Worm (Caenorhabditis elegans) whole organism, L1 larva: ENCODE data around the gene erd-2.1.

Experiments
- C04F5.9 ChIP-seq: sonication (generic microtip); optimal IDR thresholded peaks from 2 replicates; lab custom pipeline; 2016; ENCODE audit warnings: missing genetic modification characterization, missing compliant biosample characterization
- C34B4.2 ChIP-seq: sonication (generic microtip); optimal IDR thresholded peaks from 2 replicates; lab custom pipeline; 2017; ENCODE audit warnings: mild to moderate bottlenecking, missing genetic modification characterization, missing compliant biosample characterization
- alr-1 ChIP-seq: fragments of 200-800 bp; sonication (Bioruptor generic); optimal IDR thresholded peaks from 2 replicates; lab custom pipeline; 2018; ENCODE audit warnings: borderline replicate concordance, mild to moderate bottlenecking, missing genetic modification characterization, missing compliant biosample characterization
- aly-2 ChIP-seq: fragments of 150-350 bp; optimal IDR thresholded peaks from 2 replicates; lab custom pipeline; 2014; ENCODE audit warnings: missing biosample characterization, missing genetic modification characterization
- blmp-1 ChIP-seq: fragments of 150-350 bp; optimal IDR thresholded peaks from 2 replicates; lab custom pipeline; 2014; ENCODE audit warnings: missing biosample characterization, missing genetic modification characterization
- ceh-63 ChIP-seq: fragments of 200-800 bp; sonication (Bioruptor generic); optimal IDR thresholded peaks from 2 replicates; lab custom pipeline; 2018; ENCODE audit warnings: mild to moderate bottlenecking, missing genetic modification characterization, missing compliant biosample characterization
- ceh-82 ChIP-seq, 3 experiments: fragments of 150-350 bp in 1 of 3; sonication (generic microtip) in 2 of 3; optimal IDR thresholded peaks; 2 replicates each; lab custom pipeline; 2014 to 2017; ENCODE audit warnings: missing biosample characterization in 3 of 3, missing genetic modification characterization in 3 of 3
- dpl-1 ChIP-seq, 3 experiments: fragments of 150-350 bp in 2 of 3; sonication (generic microtip) in 1 of 3; optimal IDR thresholded peaks; 2 replicates each; lab custom pipeline; 2014 to 2017; ENCODE audit warnings: missing biosample characterization in 3 of 3, missing genetic modification characterization in 3 of 3, missing genetic modification reagents in 3 of 3
- efl-1 ChIP-seq, 4 experiments: fragments of 150-350 bp; optimal IDR thresholded peaks in 3 of 4; peaks in 1 of 4; 1 replicate in 1 of 4; 2 replicates in 3 of 4; lab custom pipeline; 2014; ENCODE audit warnings: missing biosample characterization in 2 of 4, missing genetic modification characterization in 2 of 4, missing genetic modification reagents in 2 of 4
- egl-13 ChIP-seq: sonication (generic microtip); optimal IDR thresholded peaks from 2 replicates; lab custom pipeline; 2016; ENCODE audit warnings: missing genotype, missing genetic modification reagents, missing genetic modification characterization, missing compliant biosample characterization
- egl-27 ChIP-seq, 2 experiments: fragments of 150-350 bp in 1 of 2; sonication (generic microtip); optimal IDR thresholded peaks; 3 replicates each; lab custom pipeline; 2017 to 2018; ENCODE audit warnings: missing biosample characterization in 2 of 2, missing genetic modification characterization in 2 of 2, missing genetic modification reagents in 2 of 2
- fkh-10 ChIP-seq: sonication (generic microtip); optimal IDR thresholded peaks from 2 replicates; lab custom pipeline; 2017; ENCODE audit warnings: missing biosample characterization, missing genetic modification reagents, missing genetic modification characterization
- fkh-8 ChIP-seq: sonication (generic microtip); optimal IDR thresholded peaks from 2 replicates; lab custom pipeline; 2016; ENCODE audit warnings: mild to moderate bottlenecking, missing genetic modification characterization, missing compliant biosample characterization
- fos-1 ChIP-seq: fragments of 150-350 bp; optimal IDR thresholded peaks from 2 replicates; lab custom pipeline; 2014; ENCODE audit warnings: missing biosample characterization, missing genetic modification characterization
- grh-1 ChIP-seq: fragments of 200-800 bp; sonication (Bioruptor generic); IDR thresholded peaks from 2 replicates; pipeline ENCODE4 v1.3.6; 2022; ENCODE audit warnings: missing genetic modification reagents, missing genetic modification characterization, missing compliant biosample characterization
- hpl-2 ChIP-seq: fragments of 150-350 bp; optimal IDR thresholded peaks from 2 replicates; lab custom pipeline; 2014; ENCODE audit warnings: missing biosample characterization, missing genetic modification reagents, missing genetic modification characterization
- irx-1 ChIP-seq: sonication (generic microtip); optimal IDR thresholded peaks from 2 replicates; lab custom pipeline; 2016; ENCODE audit warnings: missing genetic modification characterization, missing compliant biosample characterization
- lin-14 ChIP-seq: fragments of 200-800 bp; sonication (Bioruptor generic); optimal IDR thresholded peaks from 2 replicates; lab custom pipeline; 2018; ENCODE audit warnings: mild to moderate bottlenecking, missing genetic modification characterization, moderate library complexity, missing compliant biosample characterization
- lin-15B ChIP-seq: fragments of 150-350 bp; sonication (generic microtip); optimal IDR thresholded peaks from 3 replicates; lab custom pipeline; 2014; ENCODE audit warnings: missing biosample characterization, missing genetic modification characterization
- lin-35 ChIP-seq, 2 experiments: fragments of 150-350 bp; optimal IDR thresholded peaks; 2 replicates each; lab custom pipeline; 2014; ENCODE audit warnings: missing biosample characterization in 2 of 2, missing genetic modification characterization in 2 of 2, missing genetic modification reagents in 2 of 2
- lin-39 ChIP-seq: fragments of 150-350 bp; optimal IDR thresholded peaks from 2 replicates; lab custom pipeline; 2014; ENCODE audit warnings: missing biosample characterization, missing genetic modification reagents, missing genetic modification characterization
- mep-1 ChIP-seq: fragments of 150-350 bp; optimal IDR thresholded peaks from 2 replicates; lab custom pipeline; 2014; ENCODE audit warnings: missing biosample characterization, missing genetic modification characterization
- nhr-11 ChIP-seq: fragments of 150-350 bp; optimal IDR thresholded peaks from 2 replicates; lab custom pipeline; 2014; ENCODE audit warnings: missing biosample characterization, missing genetic modification characterization
- nhr-19 ChIP-seq: fragments of 200-800 bp; sonication (Bioruptor generic); conservative IDR thresholded peaks from 2 replicates; pipeline ENCODE4 v1.3.6; 2022; ENCODE audit warnings: missing genetic modification characterization, missing compliant biosample characterization
- nhr-20 ChIP-seq: sonication (generic microtip); optimal IDR thresholded peaks from 2 replicates; lab custom pipeline; 2016; ENCODE audit warnings: mild to moderate bottlenecking, missing genetic modification characterization, missing compliant biosample characterization
- nhr-237 ChIP-seq: fragments of 150-350 bp; optimal IDR thresholded peaks from 2 replicates; lab custom pipeline; 2014; ENCODE audit warnings: missing biosample characterization, missing genetic modification characterization
- nhr-28 ChIP-seq: fragments of 150-350 bp; optimal IDR thresholded peaks from 2 replicates; lab custom pipeline; 2014; ENCODE audit warnings: missing biosample characterization, missing genetic modification characterization
- nhr-71 ChIP-seq: sonication (generic microtip); optimal IDR thresholded peaks from 2 replicates; lab custom pipeline; 2016; ENCODE audit warnings: mild to moderate bottlenecking, missing genetic modification characterization, moderate library complexity, missing compliant biosample characterization
- nhr-76 ChIP-seq: sonication (generic microtip); optimal IDR thresholded peaks from 2 replicates; lab custom pipeline; 2017; ENCODE audit warnings: missing biosample characterization, missing genetic modification characterization
- nhr-77 ChIP-seq: fragments of 150-350 bp; optimal IDR thresholded peaks from 2 replicates; lab custom pipeline; 2014; ENCODE audit warnings: missing biosample characterization, missing genetic modification characterization
- nhr-84 ChIP-seq: sonication (generic microtip); optimal IDR thresholded peaks from 2 replicates; lab custom pipeline; 2017; ENCODE audit warnings: missing biosample characterization, missing genetic modification characterization
- nhr-85 ChIP-seq: sonication (generic microtip); peaks from one replicate; lab custom pipeline; 2016; ENCODE audit warnings: missing genetic modification characterization, inconsistent platforms, missing compliant biosample characterization
- nhr-90 ChIP-seq: sonication (generic microtip); optimal IDR thresholded peaks from 2 replicates; lab custom pipeline; 2016; ENCODE audit warnings: mild to moderate bottlenecking, missing genetic modification characterization, missing compliant biosample characterization; ENCODE audit not compliant: poor library complexity
- pax-3 ChIP-seq: fragments of 200-800 bp; sonication (Bioruptor generic); optimal IDR thresholded peaks from 2 replicates; lab custom pipeline; 2018; ENCODE audit warnings: mild to moderate bottlenecking, missing genetic modification characterization, moderate library complexity, missing compliant biosample characterization
- rnt-1 ChIP-seq: sonication (generic microtip); optimal IDR thresholded peaks from 2 replicates; lab custom pipeline; 2016; ENCODE audit warnings: mild to moderate bottlenecking, missing genetic modification characterization, moderate library complexity, missing compliant biosample characterization
- snpc-4 ChIP-seq: fragments of 150-350 bp; optimal IDR thresholded peaks from 2 replicates; lab custom pipeline; 2014; ENCODE audit warnings: missing biosample characterization, missing genetic modification characterization
- snu-23 ChIP-seq: sonication (generic microtip); optimal IDR thresholded peaks from 2 replicates; lab custom pipeline; 2016; ENCODE audit warnings: missing genetic modification characterization, missing compliant biosample characterization
- sox-4 ChIP-seq: sonication (generic microtip); optimal IDR thresholded peaks from 2 replicates; lab custom pipeline; 2016; ENCODE audit warnings: missing genetic modification characterization, missing compliant biosample characterization
- swsn-7 ChIP-seq: sonication (generic microtip); optimal IDR thresholded peaks from 2 replicates; lab custom pipeline; 2016; ENCODE audit warnings: missing genetic modification characterization, missing compliant biosample characterization
- tbx-2 ChIP-seq: sonication (generic microtip); optimal IDR thresholded peaks from 2 replicates; lab custom pipeline; 2016; ENCODE audit warnings: missing genetic modification characterization, missing compliant biosample characterization
- tlp-1 ChIP-seq: fragments of 150-350 bp; optimal IDR thresholded peaks from 2 replicates; lab custom pipeline; 2014; ENCODE audit warnings: missing biosample characterization, missing genetic modification characterization
- unc-130 ChIP-seq: fragments of 150-350 bp; optimal IDR thresholded peaks from 2 replicates; lab custom pipeline; 2017; ENCODE audit warnings: missing biosample characterization, missing genetic modification characterization, inconsistent platforms
- unc-30 ChIP-seq: sonication (generic microtip); optimal IDR thresholded peaks from 2 replicates; lab custom pipeline; 2017; ENCODE audit warnings: missing biosample characterization, missing genetic modification characterization
- unc-62 ChIP-seq: fragments of 150-350 bp; optimal IDR thresholded peaks from 2 replicates; lab custom pipeline; 2014; ENCODE audit warnings: missing biosample characterization, missing genetic modification reagents, missing genetic modification characterization
- vab-15 ChIP-seq: sonication (generic microtip); optimal IDR thresholded peaks from 2 replicates; lab custom pipeline; 2017; ENCODE audit warnings: missing genotype, mild to moderate bottlenecking, missing genetic modification characterization, missing compliant biosample characterization
- xbp-1 ChIP-seq: sonication (generic microtip); optimal IDR thresholded peaks from 2 replicates; lab custom pipeline; 2016; ENCODE audit warnings: missing genetic modification characterization, missing compliant biosample characterization
- zag-1 ChIP-seq: fragments of 150-350 bp; optimal IDR thresholded peaks from 2 replicates; lab custom pipeline; 2014; ENCODE audit warnings: missing biosample characterization, missing genetic modification characterization
- zip-4 ChIP-seq: fragments of 200-800 bp; sonication (Bioruptor generic); optimal IDR thresholded peaks from 2 replicates; lab custom pipeline; 2018; ENCODE audit warnings: mild to moderate bottlenecking, missing genetic modification characterization, moderate library complexity, missing compliant biosample characterization

The erd-2.1 gene

DNA sequence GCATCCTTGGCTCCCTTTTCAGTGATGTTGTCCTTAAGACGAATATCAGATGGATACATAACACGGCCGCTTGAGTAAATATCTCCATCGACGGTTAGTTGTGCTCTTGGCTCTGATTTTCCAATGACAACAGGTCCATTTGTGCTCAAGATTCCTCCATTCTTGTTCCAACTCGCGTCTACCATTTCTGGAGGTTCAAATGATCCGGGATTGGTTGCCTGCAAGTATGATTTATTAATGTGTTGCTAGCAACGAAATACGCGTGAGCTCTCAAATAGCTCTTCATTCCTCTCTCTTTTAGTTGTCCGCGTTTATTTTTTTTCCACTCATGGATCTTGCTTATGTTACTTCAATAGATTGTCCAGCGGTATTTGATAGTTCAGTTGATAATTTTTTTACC, 25.1 kb upstream of the erd-2.1 start, which contains the start of gene arrd-28:
Gene arrd-28 (plus strand): TSS at position 301 of the 400 bp plus-strand sequence.
- TF ChIP-seq efl-1 (optimal IDR thresholded peaks at IDR 0.05; lab: Kevin White, UChicago) = no peak
- TF ChIP-seq efl-1 (GFP tag; optimal IDR thresholded peaks at IDR 0.05 in 1 of 2; lab: Kevin White, UChicago) = peak in 1 of 2 experiments; percentile 27
- no peak for TF ChIP-seq hpl-2 (GFP tag; lab: Kevin White, UChicago)

DNA sequence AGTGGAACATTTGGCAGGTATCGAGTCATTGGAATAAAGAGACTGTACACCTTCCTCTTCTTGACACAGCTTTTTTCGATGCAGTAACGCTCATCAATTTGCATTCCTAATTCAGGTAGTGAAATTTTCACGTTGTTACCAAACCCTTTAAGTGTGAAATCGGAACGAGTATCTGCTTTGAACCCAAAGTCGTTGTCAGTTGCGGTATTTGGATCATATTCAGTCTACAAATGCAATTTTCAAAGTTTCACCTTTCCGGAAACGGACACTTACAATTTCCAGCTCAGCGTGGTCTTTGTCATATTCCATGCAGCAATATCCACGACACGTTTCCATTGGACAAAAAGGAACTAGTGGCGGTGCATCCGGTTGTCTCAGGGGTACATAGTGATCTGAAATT, 24.0 kb upstream of the erd-2.1 start:
- TF ChIP-seq nhr-76 (tag; lab: Kevin White, UChicago) (no peak), efl-1 (optimal IDR thresholded peaks at IDR 0.05; lab: Kevin White, UChicago) (no peak), efl-1 (GFP tag; optimal IDR thresholded peaks at IDR 0.05 in 1 of 2; lab: Kevin White, UChicago) (peak in 1 of 2 experiments; percentile 55)

DNA sequence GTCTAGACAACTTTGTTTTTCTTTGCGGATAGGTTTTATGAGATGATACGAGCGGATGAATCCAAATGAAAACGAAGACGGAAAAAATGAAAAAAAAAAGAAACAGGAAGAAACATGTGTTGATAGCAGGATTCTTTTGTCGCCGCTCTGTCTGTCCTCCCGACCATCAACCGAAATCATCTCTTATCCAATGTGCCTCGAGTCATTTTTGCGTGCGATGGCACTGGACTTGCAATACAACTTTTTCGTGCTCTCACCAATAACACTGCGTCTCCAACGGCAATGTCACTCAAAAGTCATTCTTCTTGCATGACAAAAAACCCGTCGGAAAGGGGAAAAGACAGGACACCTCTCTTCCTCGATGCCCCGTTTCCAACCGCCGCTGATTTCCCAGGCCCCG, 17.7 kb upstream of the erd-2.1 start, which contains the start of gene ncs-4:
Gene ncs-4 (plus strand): TSS at position 227 of the 400 bp plus-strand sequence.
- no peak for TF ChIP-seq hpl-2 (GFP tag; lab: Kevin White, UChicago)
- TF ChIP-seq sox-4 (tag; lab: Kevin White, UChicago) = no peak
- no peak for TF ChIP-seq nhr-11 (tag; lab: Kevin White, UChicago)
- TF ChIP-seq nhr-28 (tag; lab: Kevin White, UChicago) = no peak
- no peak for TF ChIP-seq efl-1 (optimal IDR thresholded peaks at IDR 0.05; lab: Kevin White, UChicago)
- no peak for TF ChIP-seq efl-1 (GFP tag; optimal IDR thresholded peaks at IDR 0.05 in 1 of 2; lab: Kevin White, UChicago)
- no peak for TF ChIP-seq zip-4 (GFP tag; lab: Kevin White, UChicago)
- TF ChIP-seq egl-27 (tag; optimal IDR thresholded peaks at IDR 0.05; lab: Kevin White, UChicago) = no peak
- TF ChIP-seq fkh-8 = no peak
- peak; percentile 29 for TF ChIP-seq snu-23 (GFP tag; lab: Kevin White, UChicago)
- TF ChIP-seq nhr-20 (tag; lab: Kevin White, UChicago) = peak; percentile 19
- TF ChIP-seq ceh-63 (GFP tag; lab: Kevin White, UChicago) = no peak
- TF ChIP-seq ceh-82 (tag; optimal IDR thresholded peaks at IDR 0.05; lab: Kevin White, UChicago) = no peak
- TF ChIP-seq zag-1 (tag; lab: Kevin White, UChicago) = no peak
- peak; percentile 33 for TF ChIP-seq blmp-1
- TF ChIP-seq swsn-7 (tag; lab: Kevin White, UChicago) = no peak
- peak; percentile 70 for TF ChIP-seq lin-14 (GFP tag; lab: Kevin White, UChicago)
- no peak for TF ChIP-seq alr-1 (tag; lab: Kevin White, UChicago)
- no peak for TF ChIP-seq egl-13 (tag; lab: Kevin White, UChicago)
- TF ChIP-seq fos-1 = no peak
- no peak for TF ChIP-seq unc-62
- TF ChIP-seq xbp-1 (tag; lab: Kevin White, UChicago) = no peak
- no peak for TF ChIP-seq fkh-10 (GFP tag; lab: Kevin White, UChicago)
- no peak for TF ChIP-seq irx-1 (tag; lab: Kevin White, UChicago)
- TF ChIP-seq nhr-237 (tag; lab: Kevin White, UChicago) = no peak
- TF ChIP-seq grh-1 (GFP tag; lab: Robert Waterston, UW) = no peak
- TF ChIP-seq C04F5.9 (tag; lab: Kevin White, UChicago) = no peak
- TF ChIP-seq nhr-85 (tag; lab: Kevin White, UChicago) = peak; percentile 34
- no peak for TF ChIP-seq nhr-76 (tag; lab: Kevin White, UChicago)
- no peak for TF ChIP-seq vab-15 (tag; lab: Kevin White, UChicago)
- peak; percentile 21 for TF ChIP-seq lin-39
- no peak for TF ChIP-seq unc-130
- no peak for TF ChIP-seq pax-3 (tag; lab: Kevin White, UChicago)
- TF ChIP-seq mep-1 (tag; lab: Kevin White, UChicago) = no peak
- no peak for TF ChIP-seq tlp-1 (tag; lab: Kevin White, UChicago)
- no peak for TF ChIP-seq tbx-2
- peak; percentile 51 for TF ChIP-seq rnt-1 (tag; lab: Kevin White, UChicago)
- no peak for TF ChIP-seq snpc-4 (tag; lab: Kevin White, UChicago)
- TF ChIP-seq nhr-84 = no peak
- TF ChIP-seq nhr-71 (tag; lab: Kevin White, UChicago) = peak; percentile 51
- no peak for TF ChIP-seq nhr-90 (tag; lab: Kevin White, UChicago)
- peak; percentile 22; the same call in 1 of the 2 replicates for TF ChIP-seq nhr-19
- no peak for TF ChIP-seq aly-2
- no peak for TF ChIP-seq lin-15B
- no peak for TF ChIP-seq unc-30 (tag; lab: Kevin White, UChicago)
- no peak for TF ChIP-seq dpl-1 (GFP tag; optimal IDR thresholded peaks at IDR 0.05; lab: Kevin White, UChicago)
- no peak for TF ChIP-seq lin-35 (GFP tag; optimal IDR thresholded peaks at IDR 0.05; lab: Kevin White, UChicago)
- TF ChIP-seq C34B4.2 (tag; lab: Kevin White, UChicago) = no peak
- no peak for TF ChIP-seq nhr-77 (tag; lab: Kevin White, UChicago)
